Fruit fly (Drosophila melanogaster) whole organism: ENCODE measurements around the gene Fancm.

ENCODE experiments used
- Dll ChIP-seq: fragments of >200 bp; optimal IDR thresholded peaks from 2 replicates; lab custom pipeline; 2017
- pan ChIP-seq: fragments of >200 bp; optimal IDR thresholded peaks from 2 replicates; lab custom pipeline; 2017
- psq ChIP-seq: fragments of >200 bp; optimal IDR thresholded peaks from 2 replicates; lab custom pipeline; 2017

DNA sequence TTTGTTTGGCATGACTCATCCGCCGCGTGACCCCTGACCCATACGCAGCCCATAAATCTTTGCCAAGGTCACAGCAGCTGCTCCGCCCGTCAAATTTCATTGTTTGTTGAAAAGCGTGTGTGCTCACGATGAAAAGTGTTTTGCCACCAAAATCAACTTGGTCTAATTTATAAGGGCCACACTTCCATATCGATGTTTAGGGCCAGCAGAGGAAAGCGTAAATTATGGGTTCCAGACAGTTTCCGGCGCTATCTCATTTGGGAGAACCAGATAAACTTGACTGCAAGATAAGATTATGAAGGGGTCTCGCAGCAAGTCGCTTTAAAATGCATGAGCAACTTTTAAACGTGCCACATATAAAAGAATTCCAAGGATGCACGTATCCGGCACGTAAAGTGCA is 39.7 kb downstream of the Fancm start:
- TF ChIP-seq psq (lab: Kevin White, UChicago) (no peak), Dll (lab: Kevin White, UChicago) (no peak), pan (lab: Kevin White, UChicago) (no peak)
